Fruit fly (Drosophila melanogaster) whole organism, wandering third instar larva: Measurements from ENCODE around the gene Ugt301D1.

ENCODE experiments used
- CG32264 ChIP-seq: fragments of 200-800 bp; sonication (Bioruptor generic); optimal IDR thresholded peaks from 2 replicates; lab custom pipeline; 2016; ENCODE audit warnings: missing biosample characterization, missing genetic modification characterization
- CG9705 ChIP-seq: fragments of 200-800 bp; sonication (Bioruptor generic); optimal IDR thresholded peaks from 2 replicates; lab custom pipeline; 2018; ENCODE audit warnings: missing biosample characterization, mild to moderate bottlenecking, missing genetic modification characterization
- Dfd ChIP-seq: fragments of >200 bp; optimal IDR thresholded peaks from 2 replicates; lab custom pipeline; 2017; ENCODE audit warnings: missing biosample characterization, missing genetic modification characterization
- Hr83 ChIP-seq: fragments of 200-300 bp; sonication (Bioruptor generic); optimal IDR thresholded peaks from 2 replicates; lab custom pipeline; 2016; ENCODE audit warnings: missing biosample characterization, mild to moderate bottlenecking, missing genetic modification characterization, moderate library complexity; ENCODE audit not compliant: poor library complexity, severe bottlenecking
- Jra ChIP-seq: sonication (Bioruptor generic); optimal IDR thresholded peaks from 2 replicates; lab custom pipeline; 2016; ENCODE audit warnings: missing biosample characterization, missing genetic modification characterization
- h ChIP-seq: fragments of 200-800 bp; sonication (Bioruptor generic); optimal IDR thresholded peaks from 3 replicates; lab custom pipeline; 2016; ENCODE audit warnings: missing biosample characterization, mild to moderate bottlenecking, missing genetic modification characterization
- pan ChIP-seq: fragments of >200 bp; optimal IDR thresholded peaks from 2 replicates; lab custom pipeline; 2017
- usp ChIP-seq: fragments of >200 bp; optimal IDR thresholded peaks from 2 replicates; lab custom pipeline; 2017; ENCODE audit warnings: missing biosample characterization, missing genetic modification characterization

DNA sequence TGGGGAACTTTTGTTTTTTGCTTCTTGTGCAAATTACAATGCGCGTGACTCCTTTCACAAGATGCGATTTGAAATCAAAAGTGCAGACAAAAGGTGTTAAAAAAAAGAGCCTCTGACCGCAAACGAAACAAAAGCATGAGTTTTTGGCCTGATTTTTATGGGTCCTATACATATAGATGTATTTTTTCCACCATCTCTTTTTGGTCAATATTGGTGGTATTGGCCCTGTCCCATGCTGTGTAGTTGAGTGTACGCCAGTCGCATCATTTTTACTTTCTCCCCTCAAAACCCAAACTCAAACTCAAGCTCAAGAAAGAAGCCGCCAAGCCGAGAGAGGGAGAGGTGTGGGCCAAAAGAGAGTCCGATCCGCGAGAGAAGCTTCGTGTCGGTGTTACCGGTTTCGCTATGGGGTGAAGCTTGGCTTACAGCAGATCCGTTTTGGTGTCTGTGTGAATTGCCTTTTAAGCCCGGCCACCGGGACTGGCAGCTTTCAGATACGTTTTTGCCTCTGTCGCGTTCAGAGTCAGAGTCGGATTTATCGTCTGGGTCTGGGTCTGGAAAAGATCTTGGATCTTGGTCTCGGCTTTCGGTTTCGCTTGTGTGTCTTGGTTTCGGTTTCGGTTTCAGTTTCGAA is 7.8 kb downstream of the Ugt301D1 start, which contains the start of gene CG10211:
- TF ChIP-seq pan (no peak), Hr83 (no peak), Jra (GFP tag; lab: Kevin White, UChicago) (no peak), CG32264 (GFP tag; lab: Kevin White, UChicago) (no peak), CG9705 (GFP tag; lab: Kevin White, UChicago) (peak; percentile 11), usp (GFP tag; lab: Kevin White, UChicago) (no peak), Dfd (GFP tag; lab: Kevin White, UChicago) (no peak), h (GFP tag; lab: Kevin White, UChicago) (peak; percentile 27)
